Worm (Caenorhabditis elegans) whole organism, L4 larva: ENCODE results near the gene F16G10.8.

Experiments used
- ZK546.5 ChIP-seq, 2 experiments: sonication (generic microtip); optimal IDR thresholded peaks; 2 replicates each; lab custom pipeline; 2017; ENCODE audit warnings: missing biosample characterization in 2 of 2, missing genetic modification characterization in 2 of 2
- aly-2 ChIP-seq: sonication (generic microtip); optimal IDR thresholded peaks from 2 replicates; lab custom pipeline; 2018; ENCODE audit warnings: missing biosample characterization, missing genetic modification characterization
- ama-1 ChIP-seq: fragments of 150-350 bp; optimal IDR thresholded peaks from 2 replicates; lab custom pipeline; 2014; ENCODE audit warnings: inconsistent platforms, mixed read lengths
- attf-4 ChIP-seq: sonication (generic microtip); optimal IDR thresholded peaks from 3 replicates; lab custom pipeline; 2017; ENCODE audit warnings: missing biosample characterization, missing genetic modification characterization
- lsy-2 ChIP-seq, 2 experiments: fragments of 150-350 bp in 1 of 2; sonication (generic microtip) in 1 of 2; optimal IDR thresholded peaks; 2 replicates each; lab custom pipeline; 2014 to 2017; ENCODE audit warnings: missing biosample characterization in 2 of 2, missing genetic modification characterization in 2 of 2
- nhr-10 ChIP-seq: fragments of 150-350 bp; optimal IDR thresholded peaks from 2 replicates; lab custom pipeline; 2014; ENCODE audit warnings: missing biosample characterization, missing genetic modification characterization
- nhr-11 ChIP-seq: fragments of 150-350 bp; optimal IDR thresholded peaks from 2 replicates; lab custom pipeline; 2014; ENCODE audit warnings: missing biosample characterization, missing genetic modification characterization
- nhr-237 ChIP-seq: sonication (generic microtip); optimal IDR thresholded peaks from 2 replicates; lab custom pipeline; 2017; ENCODE audit warnings: missing biosample characterization, missing genetic modification characterization
- nhr-48 ChIP-seq: sonication (generic microtip); optimal IDR thresholded peaks from 2 replicates; lab custom pipeline; 2016; ENCODE audit warnings: mild to moderate bottlenecking, missing genetic modification characterization, missing compliant biosample characterization

DNA sequence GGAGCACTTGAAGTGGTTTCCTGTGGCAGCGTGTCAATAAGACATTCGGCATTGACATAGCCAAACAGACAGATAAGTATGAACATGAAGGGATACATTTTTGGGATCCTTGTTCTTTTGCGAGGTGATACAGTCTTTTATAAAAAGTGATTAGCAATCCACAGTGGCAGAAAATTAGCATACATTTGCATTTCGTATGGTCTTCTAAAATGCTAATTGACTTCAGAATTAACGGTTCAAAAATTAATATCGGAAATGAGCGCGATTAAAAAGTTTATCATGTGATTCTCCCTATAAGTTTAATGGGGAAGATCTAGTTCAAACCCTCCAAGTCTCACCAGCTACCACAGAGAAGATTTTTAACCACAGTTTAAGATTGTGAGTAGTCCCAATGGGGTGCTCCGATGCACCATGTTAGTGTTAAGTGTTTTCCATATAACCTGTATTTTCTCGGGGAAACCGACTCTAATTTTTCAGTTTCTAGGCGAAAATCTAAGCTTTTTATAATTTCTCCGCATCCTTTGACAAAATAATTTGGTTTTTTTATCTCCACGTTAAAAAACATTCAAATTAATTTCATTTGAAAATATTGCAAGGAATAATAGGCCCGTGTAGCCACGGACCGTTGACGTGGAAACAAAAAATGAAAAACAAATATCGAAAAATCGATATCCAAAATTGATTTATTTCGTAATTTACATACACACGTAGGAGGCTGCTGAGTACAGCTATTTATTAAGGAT, 16.4 kb downstream of the F16G10.8 start, which contains the start of the genes F43C11.12 and F16G10.5:
- TF ChIP-seq ama-1 (no peak), nhr-10 (tag; lab: Kevin White, UChicago) (no peak), nhr-237 (no peak), ZK546.5 (tag; optimal IDR thresholded peaks at IDR 0.05; lab: Kevin White, UChicago) (no peak), attf-4 (no peak), nhr-11 (tag; lab: Kevin White, UChicago) (no peak), nhr-48 (tag; lab: Kevin White, UChicago) (no peak), aly-2 (tag; lab: Kevin White, UChicago) (no peak), lsy-2 (tag; optimal IDR thresholded peaks at IDR 0.05; lab: Kevin White, UChicago) (no peak)
